Worm (Caenorhabditis elegans): ENCODE measurements around the gene smf-1.
A peak's percentile ranks its signal among the peaks of the same experiment; 100 is the strongest.

Gene smf-1

ce11 chrX:6750145-6750544 lies 27.3 kb upstream of the smf-1 start (continued):
- TF ChIP-seq egl-27 (tag; optimal IDR thresholded peaks at IDR 0.05) (no peak), unc-62 (GFP tag; optimal IDR thresholded peaks at IDR 0.05 in 1 of 2) (peak in 1 of 2 experiments; percentile 96), unc-62 (tag; optimal IDR thresholded peaks at IDR 0.05) (no peak), nhr-48 (tag; optimal IDR thresholded peaks at IDR 0.05) (peak; percentile 98), mdt-29 (GFP tag; IDR thresholded peaks at IDR 0.05) (peak; percentile 83), nhr-6 (tag; optimal IDR thresholded peaks at IDR 0.05) (peak; percentile 69), ces-1 (GFP tag; optimal IDR thresholded peaks at IDR 0.05) (no peak), dmd-8 (GFP tag; IDR thresholded peaks at IDR 0.05) (no peak), lsy-2 (tag; optimal IDR thresholded peaks at IDR 0.05) (peak in 1 of 2 experiments; percentile 78), lin-38 (GFP tag; IDR thresholded peaks at IDR 0.05) (peak; percentile 52), unc-130 (GFP tag; optimal IDR thresholded peaks at IDR 0.05) (no peak), skn-1 (tag; optimal IDR thresholded peaks at IDR 0.05) (no peak), hif-1 (tag; optimal IDR thresholded peaks at IDR 0.05) (peak; percentile 64 to 84), ceh-62 (tag; optimal IDR thresholded peaks at IDR 0.05) (no peak), attf-4 (tag; optimal IDR thresholded peaks at IDR 0.05) (no peak), nhr-111 (GFP tag; optimal IDR thresholded peaks at IDR 0.05) (no peak), nhr-237 (tag; optimal IDR thresholded peaks at IDR 0.05) (no peak), ama-1 (optimal IDR thresholded peaks at IDR 0.05) (no peak), ztf-11 (tag; optimal IDR thresholded peaks at IDR 0.05) (no peak), hlh-11 (tag; optimal IDR thresholded peaks at IDR 0.05) (peak; percentile 99), T26A8.4 (GFP tag; IDR thresholded peaks at IDR 0.05) (peak; percentile 68), dve-1 (tag; optimal IDR thresholded peaks at IDR 0.05; ENCODE audit: insufficient read depth) (peak; percentile 92), fkh-10 (GFP tag; optimal IDR thresholded peaks at IDR 0.05) (no peak), pha-4 (GFP tag; IDR thresholded peaks at IDR 0.05) (peak; percentile 85), pha-4 (tag; optimal IDR thresholded peaks at IDR 0.05) (peak; percentile 93), zfp-2 (tag; optimal IDR thresholded peaks at IDR 0.05) (no peak), ceh-44 (GFP tag; IDR thresholded peaks at IDR 0.05) (no peak), gei-8 (GFP tag; optimal IDR thresholded peaks at IDR 0.05) (peak; percentile 93), ceh-28 (tag; optimal IDR thresholded peaks at IDR 0.05) (no peak), lim-7 (GFP tag; IDR thresholded peaks at IDR 0.05) (no peak), F37D6.2 (tag; optimal IDR thresholded peaks at IDR 0.05) (no peak), ceh-82 (tag; optimal IDR thresholded peaks at IDR 0.05) (no peak), snpc-1.2 (GFP tag; IDR thresholded peaks at IDR 0.05) (no peak), nhr-41 (GFP tag; IDR thresholded peaks at IDR 0.05) (0 out of 2 replicates have a peak, but pooled peaks have one; percentile 21), daf-19 (GFP tag; conservative IDR thresholded peaks at IDR 0.05) (no peak), Y48G9A.11 (GFP tag; IDR thresholded peaks at IDR 0.05) (no peak), daf-16 (GFP tag; optimal IDR thresholded peaks at IDR 0.05) (peak; percentile 53 to 95), daf-16 (tag; optimal IDR thresholded peaks at IDR 0.05) (peak; percentile 98), nhr-10 (tag; optimal IDR thresholded peaks at IDR 0.05) (peak; percentile 90), aha-1 (tag) (peak; percentile 99), mxl-2 (GFP tag; conservative IDR thresholded peaks at IDR 0.05) (peak; percentile 100), egl-43 (GFP tag; IDR thresholded peaks at IDR 0.05) (peak; percentile 65), T20F7.1 (GFP tag; optimal IDR thresholded peaks at IDR 0.05) (peak; percentile 45), mep-1 (tag; optimal IDR thresholded peaks at IDR 0.05) (peak; percentile 87), pqm-1 (tag; optimal IDR thresholded peaks at IDR 0.05) (peak; percentile 31), ceh-20 (GFP tag; IDR thresholded peaks at IDR 0.05) (0 out of 2 replicates have a peak, but pooled peaks have one; percentile 47), lin-39 (tag; optimal IDR thresholded peaks at IDR 0.05) (no peak), nhr-42 (GFP tag; IDR thresholded peaks at IDR 0.05) (0 out of 2 replicates have a peak, but pooled peaks have one; percentile 38), ztf-7 (tag; optimal IDR thresholded peaks at IDR 0.05) (peak; percentile 25), tra-1 (GFP tag; IDR thresholded peaks at IDR 0.05) (peak; percentile 89), nhr-28 (tag; optimal IDR thresholded peaks at IDR 0.05) (peak; percentile 97), hlh-30 (tag; optimal IDR thresholded peaks at IDR 0.05; ENCODE audit: insufficient read depth) (peak; percentile 97), hmg-1.1 (GFP tag; IDR thresholded peaks at IDR 0.05) (peak; percentile 58)

Data from whole organism, L4 larva.